Fruit fly (Drosophila melanogaster) whole organism, embryonic: ENCODE data around the gene CG18557.

Experiments
- Adf1 ChIP-seq: fragments of 200-800 bp; sonication (Bioruptor generic); IDR thresholded peaks from 2 replicates; pipeline ENCODE4 v1.3.6; 2022; ENCODE audit warnings: missing biosample characterization, missing genetic modification characterization
- C15 ChIP-seq: fragments of 200-800 bp; sonication (Bioruptor generic); IDR thresholded peaks from 3 replicates; pipeline ENCODE4 v1.3.6; 2022; ENCODE audit warnings: missing biosample characterization, missing genetic modification characterization
- CG12391 ChIP-seq: fragments of 200-800 bp; sonication (Bioruptor generic); optimal IDR thresholded peaks from 3 replicates; lab custom pipeline; 2018; ENCODE audit warnings: missing biosample characterization, mild to moderate bottlenecking, missing genetic modification characterization, moderate library complexity
- CG12769 ChIP-seq: fragments of 200-800 bp; sonication (Bioruptor generic); optimal IDR thresholded peaks from 2 replicates; lab custom pipeline; 2019; ENCODE audit warnings: missing biosample characterization, mild to moderate bottlenecking, missing genetic modification characterization, moderate library complexity
- CG15601 ChIP-seq: fragments of 200-800 bp; sonication (Bioruptor generic); optimal IDR thresholded peaks from 3 replicates; lab custom pipeline; 2019; ENCODE audit warnings: missing biosample characterization, mild to moderate bottlenecking, missing genetic modification characterization, moderate library complexity
- CG18599 ChIP-seq: fragments of 200-800 bp; sonication (Bioruptor generic); optimal IDR thresholded peaks from 3 replicates; lab custom pipeline; 2017; ENCODE audit warnings: missing biosample characterization, missing genetic modification characterization, mild to moderate bottlenecking, moderate library complexity, missing genetic modification reagents
- CG2712 ChIP-seq: fragments of 200-800 bp; optimal IDR thresholded peaks from 3 replicates; lab custom pipeline; 2019; ENCODE audit warnings: missing biosample characterization, mild to moderate bottlenecking, missing genetic modification characterization, moderate library complexity
- CG30403 ChIP-seq: fragments of 200-800 bp; sonication (Bioruptor generic); optimal IDR thresholded peaks from 3 replicates; lab custom pipeline; 2016; ENCODE audit warnings: missing biosample characterization, missing genetic modification characterization
- CG3163 ChIP-seq: fragments of 200-800 bp; sonication (Bioruptor generic); optimal IDR thresholded peaks from 3 replicates; lab custom pipeline; 2016; ENCODE audit warnings: missing biosample characterization, missing genetic modification characterization
- CG32532 ChIP-seq: fragments of 200-800 bp; sonication (Bioruptor generic); IDR thresholded peaks from 2 replicates; pipeline ENCODE4 v1.3.6; 2022; ENCODE audit warnings: missing biosample characterization, missing genetic modification characterization
- CG34376 ChIP-seq: fragments of 200-800 bp; sonication (Bioruptor generic); optimal IDR thresholded peaks from 2 replicates; lab custom pipeline; 2018; ENCODE audit warnings: missing biosample characterization, mild to moderate bottlenecking, missing genetic modification characterization
- CG4328 ChIP-seq: fragments of 200-800 bp; sonication (Bioruptor generic); optimal IDR thresholded peaks from 3 replicates; lab custom pipeline; 2017; ENCODE audit warnings: missing biosample characterization, missing genetic modification reagents, missing genetic modification characterization
- CG5180 ChIP-seq: fragments of 200-800 bp; sonication (Bioruptor generic); optimal IDR thresholded peaks from 3 replicates; lab custom pipeline; 2017; ENCODE audit warnings: missing biosample characterization, missing genetic modification characterization, mild to moderate bottlenecking, moderate library complexity, missing genetic modification reagents
- CG5245 ChIP-seq: fragments of 200-800 bp; sonication (Bioruptor generic); optimal IDR thresholded peaks from 3 replicates; lab custom pipeline; 2016; ENCODE audit warnings: missing biosample characterization, missing genetic modification characterization
- CG6813 ChIP-seq: fragments of 200-800 bp; sonication (Bioruptor generic); optimal IDR thresholded peaks from 2 replicates; lab custom pipeline; 2017; ENCODE audit warnings: missing biosample characterization, missing genetic modification characterization, mild to moderate bottlenecking, moderate library complexity, missing genetic modification reagents
- CG8924 ChIP-seq: fragments of 200-800 bp; optimal IDR thresholded peaks from 3 replicates; lab custom pipeline; 2019; ENCODE audit warnings: missing biosample characterization, mild to moderate bottlenecking, missing genetic modification characterization, moderate library complexity
- CG9215 ChIP-seq: fragments of 200-800 bp; sonication (Bioruptor generic); IDR thresholded peaks from 2 replicates; pipeline ENCODE4 v1.3.6; 2022; ENCODE audit warnings: missing biosample characterization, missing genetic modification characterization
- D ChIP-seq, 2 experiments: fragments of 200-800 bp in 1 of 2; fragments of >200 bp in 1 of 2; sonication (Bioruptor generic) in 1 of 2; optimal IDR thresholded peaks; 2 replicates in 1 of 2; 3 replicates in 1 of 2; lab custom pipeline; 2017; ENCODE audit warnings: mild to moderate bottlenecking in 1 of 2, missing biosample characterization in 1 of 2, missing genetic modification characterization in 1 of 2, missing genetic modification reagents in 1 of 2
- Doc2 ChIP-seq: fragments of 200-800 bp; sonication (Bioruptor generic); IDR thresholded peaks from 2 replicates; pipeline ENCODE4 v1.3.6; 2022; ENCODE audit warnings: missing biosample characterization, missing genetic modification characterization
- GATAe ChIP-seq: fragments of 200-800 bp; sonication (Bioruptor generic); conservative IDR thresholded peaks from 2 replicates; pipeline ENCODE4 v1.3.6; 2022; ENCODE audit warnings: missing biosample characterization, missing genetic modification characterization
- Hand ChIP-seq: fragments of 200-800 bp; sonication (Bioruptor generic); optimal IDR thresholded peaks from 2 replicates; lab custom pipeline; 2017; ENCODE audit warnings: mild to moderate bottlenecking, missing biosample characterization, missing genetic modification reagents, missing genetic modification characterization
- Hey ChIP-seq: fragments of 200-800 bp; sonication (Bioruptor generic); optimal IDR thresholded peaks from 3 replicates; lab custom pipeline; 2018; ENCODE audit warnings: missing biosample characterization, mild to moderate bottlenecking, missing genetic modification characterization
- Hmr ChIP-seq: fragments of 200-800 bp; sonication (Bioruptor generic); optimal IDR thresholded peaks from 3 replicates; lab custom pipeline; 2017; ENCODE audit warnings: mild to moderate bottlenecking, missing biosample characterization, missing genetic modification reagents, missing genetic modification characterization
- Hr39 ChIP-seq: fragments of >200 bp; optimal IDR thresholded peaks from 2 replicates; lab custom pipeline; 2017
- Lim3 ChIP-seq: fragments of 200-800 bp; sonication (Bioruptor generic); IDR thresholded peaks from 2 replicates; pipeline ENCODE4 v1.3.6; 2022; ENCODE audit warnings: missing biosample characterization, missing genetic modification characterization
- Myb ChIP-seq: fragments of 200-800 bp; sonication (Bioruptor generic); optimal IDR thresholded peaks from 2 replicates; lab custom pipeline; 2016; ENCODE audit warnings: missing biosample characterization, missing genetic modification characterization
- Oaz ChIP-seq: fragments of 200-800 bp; sonication (Bioruptor generic); IDR thresholded peaks from 2 replicates; pipeline ENCODE4 v1.3.6; 2022; ENCODE audit warnings: missing biosample characterization, missing genetic modification characterization
- PHDP ChIP-seq: fragments of 200-800 bp; sonication (Bioruptor generic); optimal IDR thresholded peaks from 3 replicates; lab custom pipeline; 2018; ENCODE audit warnings: missing biosample characterization, mild to moderate bottlenecking, missing genetic modification characterization, moderate library complexity
- Pdp1 ChIP-seq, 2 experiments: fragments of 200-800 bp; sonication (Bioruptor generic); optimal IDR thresholded peaks; 3 replicates each; lab custom pipeline; 2016; ENCODE audit warnings: missing biosample characterization in 2 of 2, missing genetic modification characterization in 2 of 2, mild to moderate bottlenecking in 1 of 2, moderate library complexity in 1 of 2
- Taf1 ChIP-seq: fragments of 200-800 bp; sonication (Bioruptor generic); IDR thresholded peaks from 2 replicates; pipeline ENCODE4 v1.3.6; 2022; ENCODE audit warnings: missing biosample characterization, missing genetic modification characterization
- Trl ChIP-seq, 3 experiments: fragments of >200 bp in 2 of 3; fragments of 200-800 bp in 1 of 3; sonication (Bioruptor generic) in 1 of 3; optimal IDR thresholded peaks; 2 replicates in 1 of 3; 3 replicates in 2 of 3; lab custom pipeline; 2016 to 2017; ENCODE audit warnings: missing biosample characterization in 1 of 3, missing genetic modification characterization in 1 of 3
- Vsx1 ChIP-seq: fragments of 200-800 bp; sonication (Bioruptor generic); optimal IDR thresholded peaks from 2 replicates; lab custom pipeline; 2017; ENCODE audit warnings: missing biosample characterization, mild to moderate bottlenecking, missing genetic modification characterization, missing genetic modification reagents
- caup ChIP-seq: fragments of 200-800 bp; sonication (Bioruptor generic); optimal IDR thresholded peaks from 3 replicates; lab custom pipeline; 2017; ENCODE audit warnings: missing biosample characterization, mild to moderate bottlenecking, missing genetic modification characterization, moderate library complexity; ENCODE audit not compliant: severe bottlenecking
- cwo ChIP-seq: fragments of 200-800 bp; sonication (Bioruptor generic); optimal IDR thresholded peaks from 3 replicates; lab custom pipeline; 2017; ENCODE audit warnings: missing biosample characterization, missing genetic modification characterization, mild to moderate bottlenecking, moderate library complexity, missing genetic modification reagents
- eyg ChIP-seq: fragments of 200-800 bp; sonication (Bioruptor generic); optimal IDR thresholded peaks from 3 replicates; lab custom pipeline; 2016; ENCODE audit warnings: missing biosample characterization, missing genetic modification characterization
- ftz-f1 ChIP-seq: fragments of 200-800 bp; sonication (Bioruptor generic); optimal IDR thresholded peaks from 2 replicates; lab custom pipeline; 2016; ENCODE audit warnings: missing biosample characterization, missing genetic modification characterization
- gfzf ChIP-seq: fragments of 200-800 bp; sonication (Bioruptor generic); optimal IDR thresholded peaks from 2 replicates; lab custom pipeline; 2016; ENCODE audit warnings: missing biosample characterization, mild to moderate bottlenecking, missing genetic modification characterization, moderate library complexity
- ind ChIP-seq: fragments of 200-800 bp; sonication (Bioruptor generic); optimal IDR thresholded peaks from 3 replicates; lab custom pipeline; 2016; ENCODE audit warnings: missing biosample characterization, missing genetic modification characterization
- insv ChIP-seq, 2 experiments: fragments of 200-800 bp; sonication (Bioruptor generic); optimal IDR thresholded peaks; 3 replicates each; lab custom pipeline; 2016 to 2018; ENCODE audit warnings: missing biosample characterization in 2 of 2, missing genetic modification characterization in 2 of 2
- lab ChIP-seq: fragments of 200-800 bp; sonication (Bioruptor generic); optimal IDR thresholded peaks from 3 replicates; lab custom pipeline; 2017; ENCODE audit warnings: missing biosample characterization, missing genetic modification characterization, mild to moderate bottlenecking, moderate library complexity, missing genetic modification reagents
- mirr ChIP-seq: fragments of 200-800 bp; sonication (Bioruptor generic); optimal IDR thresholded peaks from 3 replicates; lab custom pipeline; 2018; ENCODE audit warnings: missing biosample characterization, mild to moderate bottlenecking, missing genetic modification characterization
- pb ChIP-seq: fragments of 200-800 bp; sonication (Bioruptor generic); optimal IDR thresholded peaks from 3 replicates; lab custom pipeline; 2016; ENCODE audit warnings: missing biosample characterization, missing genetic modification characterization
- pfk ChIP-seq: fragments of 200-800 bp; sonication (Bioruptor generic); optimal IDR thresholded peaks from 2 replicates; lab custom pipeline; 2018; ENCODE audit warnings: missing biosample characterization, mild to moderate bottlenecking, missing genetic modification characterization, moderate library complexity
- salm ChIP-seq: fragments of 200-800 bp; sonication (Bioruptor generic); optimal IDR thresholded peaks from 2 replicates; lab custom pipeline; 2018; ENCODE audit warnings: missing biosample characterization, mild to moderate bottlenecking, missing genetic modification characterization
- sd ChIP-seq: fragments of 200-800 bp; sonication (Bioruptor generic); optimal IDR thresholded peaks from 3 replicates; lab custom pipeline; 2018; ENCODE audit warnings: missing biosample characterization, mild to moderate bottlenecking, missing genetic modification characterization, moderate library complexity
- so ChIP-seq: fragments of 200-800 bp; sonication (Bioruptor generic); IDR thresholded peaks from 3 replicates; pipeline ENCODE4 v1.3.6; 2022; ENCODE audit warnings: missing biosample characterization, missing genetic modification characterization
- sug ChIP-seq: fragments of 200-800 bp; optimal IDR thresholded peaks from 2 replicates; lab custom pipeline; 2019; ENCODE audit warnings: missing biosample characterization, mild to moderate bottlenecking, missing genetic modification characterization, moderate library complexity
- tin ChIP-seq: fragments of 200-800 bp; sonication (Bioruptor generic); optimal IDR thresholded peaks from 3 replicates; lab custom pipeline; 2016; ENCODE audit warnings: missing biosample characterization, missing genetic modification characterization

CG18557 gene

dm6 chr2L:2800956-2801776, 44.4 kb downstream of the CG18557 start (continued):
- peak; percentile 47 for TF ChIP-seq CG12769
- TF ChIP-seq sd (tag; lab: Kevin White, UChicago), result peak; percentile 70
- TF ChIP-seq Vsx1 (GFP tag; lab: Kevin White, UChicago), result peak; percentile 34
- TF ChIP-seq CG34376 (GFP tag; lab: Kevin White, UChicago), result peak; percentile 77
- peak; percentile 83 for TF ChIP-seq cwo (GFP tag; lab: Kevin White, UChicago)
- TF ChIP-seq tin, result no peak
- TF ChIP-seq Pdp1 (GFP tag; optimal IDR thresholded peaks at IDR 0.05; lab: Kevin White, UChicago), result peak in 1 of 2 experiments; percentile 25
- TF ChIP-seq GATAe (GFP tag; lab: Robert Waterston, UW), result peak; percentile 26; the same call in 1 of the 2 replicates
- no peak for TF ChIP-seq gfzf
- no peak for TF ChIP-seq CG6813
- peak; percentile 44 for TF ChIP-seq CG18599 (GFP tag; lab: Kevin White, UChicago)
- TF ChIP-seq CG32532, result no peak
- TF ChIP-seq CG4328 (GFP tag; lab: Kevin White, UChicago), result no peak
- no peak for TF ChIP-seq insv (GFP tag; optimal IDR thresholded peaks at IDR 0.05; lab: Kevin White, UChicago)
- no peak for TF ChIP-seq eyg (GFP tag; lab: Kevin White, UChicago)
- peak; percentile 63; the same call in 1 of the 2 replicates for TF ChIP-seq Lim3 (GFP tag; lab: Robert Waterston, UW)
- TF ChIP-seq CG5180 (GFP tag; lab: Kevin White, UChicago), result peak; percentile 11
- peak; percentile 86 for TF ChIP-seq mirr (GFP tag; lab: Kevin White, UChicago)
- TF ChIP-seq Taf1, result no peak
- TF ChIP-seq caup, result no peak
- TF ChIP-seq D (optimal IDR thresholded peaks at IDR 0.05; lab: Kevin White, UChicago), result no peak
- TF ChIP-seq D (GFP tag; optimal IDR thresholded peaks at IDR 0.05; lab: Kevin White, UChicago), result no peak
- TF ChIP-seq CG8924, result no peak
- peak; percentile 83 for TF ChIP-seq Hey (tag; lab: Kevin White, UChicago)
- no peak for TF ChIP-seq salm (tag; lab: Kevin White, UChicago)
- no peak for TF ChIP-seq CG15601 (tag; lab: Kevin White, UChicago)
- no peak for TF ChIP-seq Hand (GFP tag; lab: Kevin White, UChicago)
- TF ChIP-seq lab (GFP tag; lab: Kevin White, UChicago), result peak; percentile 90
- TF ChIP-seq ftz-f1 (GFP tag; lab: Kevin White, UChicago), result peak; percentile 41
- peak; percentile 86 for TF ChIP-seq sug

- TF ChIP-seq CG9215 (GFP tag; lab: Robert Waterston, UW) (no peak), C15 (GFP tag; lab: Robert Waterston, UW) (no peak), ind (GFP tag; lab: Kevin White, UChicago) (no peak), GATAe (GFP tag; lab: Robert Waterston, UW) (no peak), Adf1 (GFP tag; lab: Robert Waterston, UW) (no peak), CG30403 (GFP tag; lab: Kevin White, UChicago) (no peak), Doc2 (GFP tag; lab: Robert Waterston, UW) (no peak), CG5245 (GFP tag; lab: Kevin White, UChicago) (no peak), pb (GFP tag; lab: Kevin White, UChicago) (no peak), Oaz (GFP tag; lab: Robert Waterston, UW) (no peak), pfk (no peak), CG2712 (tag; lab: Kevin White, UChicago) (no peak), PHDP (tag; lab: Kevin White, UChicago) (no peak), CG12391 (tag; lab: Kevin White, UChicago) (no peak), Hr39 (lab: Kevin White, UChicago) (no peak), so (GFP tag; lab: Robert Waterston, UW) (no peak), Myb (no peak), Hmr (GFP tag; lab: Kevin White, UChicago) (peak; percentile 7), CG3163 (GFP tag; lab: Kevin White, UChicago) (no peak), Trl (optimal IDR thresholded peaks at IDR 0.05; lab: Kevin White, UChicago) (no peak), Trl (GFP tag; optimal IDR thresholded peaks at IDR 0.05; lab: Kevin White, UChicago) (no peak)
Observed at dm6 chr2L:2799909-2800478, 45.5 kb downstream of the CG18557 start, which contains the start of gene Syt1. Gene Syt1 (minus strand): TSS chr2L:2799979.
